Worm (Caenorhabditis elegans) whole organism, mixed stage, embryonic: Measurements from ENCODE around the gene srx-112.

Experiments
- M03D4.4 ChIP-seq: sonication (generic microtip); optimal IDR thresholded peaks from 2 replicates; lab custom pipeline; 2017; ENCODE audit warnings: mild to moderate bottlenecking, missing genetic modification characterization, missing compliant biosample characterization
- bed-3 ChIP-seq: fragments of 200-800 bp; sonication (Bioruptor generic); optimal IDR thresholded peaks from 3 replicates; lab custom pipeline; 2018; ENCODE audit warnings: mild to moderate bottlenecking, missing genetic modification characterization, moderate library complexity, missing compliant biosample characterization
- blmp-1 ChIP-seq: fragments of 150-350 bp; optimal IDR thresholded peaks from 2 replicates; lab custom pipeline; 2014; ENCODE audit warnings: missing biosample characterization, missing genetic modification characterization
- ceh-39 ChIP-seq: fragments of 150-350 bp; optimal IDR thresholded peaks from 2 replicates; lab custom pipeline; 2014; ENCODE audit warnings: missing biosample characterization, missing genetic modification characterization
- ceh-83 ChIP-seq: fragments of 200-800 bp; sonication (Bioruptor generic); optimal IDR thresholded peaks from 2 replicates; lab custom pipeline; 2018; ENCODE audit warnings: mild to moderate bottlenecking, missing genetic modification characterization, missing compliant biosample characterization
- ces-1 ChIP-seq: fragments of 150-350 bp; optimal IDR thresholded peaks from 2 replicates; lab custom pipeline; 2014; ENCODE audit warnings: missing biosample characterization, missing genetic modification reagents, missing genetic modification characterization
- drap-1 ChIP-seq: fragments of 200-800 bp; sonication (Bioruptor generic); optimal IDR thresholded peaks from 3 replicates; lab custom pipeline; 2018; ENCODE audit warnings: mild to moderate bottlenecking, missing genetic modification characterization, missing compliant biosample characterization
- elt-1 ChIP-seq: sonication (generic microtip); optimal IDR thresholded peaks from 2 replicates; lab custom pipeline; 2017; ENCODE audit warnings: missing genetic modification characterization, mild to moderate bottlenecking, missing compliant biosample characterization, antibody characterized with exemption, moderate library complexity, borderline replicate concordance; ENCODE audit not compliant: insufficient read depth
- elt-3 ChIP-seq: fragments of 150-350 bp; optimal IDR thresholded peaks from 2 replicates; lab custom pipeline; 2014; ENCODE audit warnings: missing biosample characterization, missing genetic modification characterization
- flh-1 ChIP-seq: fragments of 200-800 bp; sonication (Bioruptor generic); optimal IDR thresholded peaks from 2 replicates; lab custom pipeline; 2018; ENCODE audit warnings: mild to moderate bottlenecking, missing genetic modification characterization, moderate library complexity, missing compliant biosample characterization
- ham-2 ChIP-seq: fragments of 200-800 bp; sonication (Bioruptor generic); optimal IDR thresholded peaks from 2 replicates; lab custom pipeline; 2018; ENCODE audit warnings: mild to moderate bottlenecking, missing genetic modification characterization, missing compliant biosample characterization
- hlh-1 ChIP-seq: fragments of 150-350 bp; optimal IDR thresholded peaks from 2 replicates; lab custom pipeline; 2014; ENCODE audit warnings: missing biosample characterization, missing genetic modification reagents, missing genetic modification characterization
- lin-13 ChIP-seq: fragments of 150-350 bp; optimal IDR thresholded peaks from 2 replicates; lab custom pipeline; 2014; ENCODE audit warnings: missing biosample characterization, missing genetic modification characterization
- lin-32 ChIP-seq: fragments of 200-800 bp; sonication (Bioruptor generic); optimal IDR thresholded peaks from 2 replicates; lab custom pipeline; 2018; ENCODE audit warnings: mild to moderate bottlenecking, missing genetic modification characterization, missing compliant biosample characterization
- lsy-2 ChIP-seq: fragments of 150-350 bp; optimal IDR thresholded peaks from 2 replicates; lab custom pipeline; 2014; ENCODE audit warnings: missing biosample characterization, missing genetic modification characterization
- mab-5 ChIP-seq: fragments of 150-350 bp; optimal IDR thresholded peaks from 2 replicates; lab custom pipeline; 2014; ENCODE audit warnings: missing biosample characterization, missing genetic modification characterization
- mep-1 ChIP-seq: fragments of 150-350 bp; optimal IDR thresholded peaks from 2 replicates; lab custom pipeline; 2017; ENCODE audit warnings: missing biosample characterization, missing genetic modification reagents, missing genetic modification characterization, inconsistent platforms
- mls-2 ChIP-seq: sonication (generic microtip); optimal IDR thresholded peaks from 2 replicates; lab custom pipeline; 2016; ENCODE audit warnings: mild to moderate bottlenecking, missing genetic modification characterization, moderate library complexity, missing compliant biosample characterization
- nhr-12 ChIP-seq: fragments of 150-350 bp; optimal IDR thresholded peaks from 2 replicates; lab custom pipeline; 2014; ENCODE audit warnings: missing biosample characterization, missing genetic modification characterization
- nhr-2 ChIP-seq: fragments of 150-350 bp; optimal IDR thresholded peaks from 2 replicates; lab custom pipeline; 2014; ENCODE audit warnings: missing biosample characterization, missing genetic modification characterization
- nhr-237 ChIP-seq: fragments of 150-350 bp; optimal IDR thresholded peaks from 2 replicates; lab custom pipeline; 2014; ENCODE audit warnings: missing biosample characterization, missing genetic modification characterization
- nhr-28 ChIP-seq: fragments of 150-350 bp; optimal IDR thresholded peaks from 2 replicates; lab custom pipeline; 2014; ENCODE audit warnings: missing biosample characterization, missing genetic modification characterization
- nhr-76 ChIP-seq: sonication (generic microtip); optimal IDR thresholded peaks from 2 replicates; lab custom pipeline; 2017; ENCODE audit warnings: missing biosample characterization, missing genetic modification characterization
- pha-4 ChIP-seq: fragments of 150-350 bp; optimal IDR thresholded peaks from 2 replicates; lab custom pipeline; 2018; ENCODE audit warnings: missing biosample characterization, missing genetic modification reagents, missing genetic modification characterization
- sem-2 ChIP-seq: fragments of 200-800 bp; sonication (Bioruptor generic); optimal IDR thresholded peaks from 2 replicates; lab custom pipeline; 2018; ENCODE audit warnings: mild to moderate bottlenecking, missing genetic modification characterization, missing compliant biosample characterization
- snpc-4 ChIP-seq: fragments of 150-350 bp; optimal IDR thresholded peaks from 2 replicates; lab custom pipeline; 2014; ENCODE audit warnings: missing biosample characterization, missing genetic modification characterization
- sptf-1 ChIP-seq: sonication (generic microtip); optimal IDR thresholded peaks from 2 replicates; lab custom pipeline; 2017; ENCODE audit warnings: mild to moderate bottlenecking, missing genetic modification characterization, moderate library complexity, missing compliant biosample characterization
- tbx-8 ChIP-seq: fragments of 200-800 bp; sonication (Bioruptor generic); optimal IDR thresholded peaks from 2 replicates; lab custom pipeline; 2018; ENCODE audit warnings: mild to moderate bottlenecking, missing genetic modification characterization, moderate library complexity, missing compliant biosample characterization
- unc-120 ChIP-seq: sonication (generic microtip); optimal IDR thresholded peaks from 2 replicates; lab custom pipeline; 2017; ENCODE audit warnings: missing genetic modification characterization, missing compliant biosample characterization; ENCODE audit not compliant: poor library complexity, severe bottlenecking
- unc-39 ChIP-seq: fragments of 150-350 bp; optimal IDR thresholded peaks from 2 replicates; lab custom pipeline; 2014; ENCODE audit warnings: missing biosample characterization, missing genetic modification characterization
- unc-62 ChIP-seq: fragments of 150-350 bp; optimal IDR thresholded peaks from 2 replicates; lab custom pipeline; 2014; ENCODE audit warnings: missing biosample characterization, missing genetic modification reagents, missing genetic modification characterization
- zip-8 ChIP-seq: fragments of 150-350 bp; optimal IDR thresholded peaks from 2 replicates; lab custom pipeline; 2014; ENCODE audit warnings: missing biosample characterization, missing genetic modification characterization

srx-112 gene

DNA sequence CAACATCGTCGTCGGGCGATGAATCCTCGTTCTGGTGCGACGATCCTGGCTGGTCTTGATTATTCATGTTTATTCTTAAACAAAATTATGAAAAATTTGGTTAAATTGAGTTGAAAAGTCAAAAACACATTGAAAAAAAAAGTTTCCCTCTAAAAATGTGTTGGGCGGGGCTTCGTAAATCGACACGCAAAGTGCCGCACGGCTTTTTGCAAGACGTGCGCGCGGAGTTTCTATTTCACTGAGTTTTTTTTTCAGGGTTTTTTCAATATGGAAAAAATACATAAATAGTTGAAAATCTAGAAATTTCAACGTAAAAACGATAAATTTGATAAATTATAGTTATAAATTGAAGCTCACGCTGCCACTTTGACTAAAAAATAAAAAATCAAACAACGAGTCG lies 43.7 kb upstream of the srx-112 start, which contains the start of gene F54D10.5:
Gene F54D10.5, minus strand, starts transcription at position 74 of the 400 bp plus-strand sequence.
- TF ChIP-seq nhr-237 (tag; lab: Kevin White, UChicago) = peak; percentile 60
- peak; percentile 18 for TF ChIP-seq nhr-2 (tag; lab: Kevin White, UChicago)
- no peak for TF ChIP-seq ceh-39
- no peak for TF ChIP-seq nhr-76 (tag; lab: Kevin White, UChicago)
- TF ChIP-seq unc-62 (GFP tag; lab: Kevin White, UChicago) = no peak
- TF ChIP-seq unc-39 (tag; lab: Kevin White, UChicago) = no peak
- TF ChIP-seq ces-1 (GFP tag; lab: Kevin White, UChicago) = no peak
- TF ChIP-seq unc-120 (tag; lab: Kevin White, UChicago) = no peak
- TF ChIP-seq lsy-2 (tag; lab: Kevin White, UChicago) = peak; percentile 58
- TF ChIP-seq zip-8 = no peak
- TF ChIP-seq pha-4 (tag; lab: Kevin White, UChicago) = no peak
- peak; percentile 40 for TF ChIP-seq mab-5 (tag; lab: Kevin White, UChicago)
- TF ChIP-seq nhr-28 (tag; lab: Kevin White, UChicago) = no peak
- peak; percentile 30 for TF ChIP-seq lin-13
- TF ChIP-seq ham-2 (GFP tag; lab: Kevin White, UChicago) = no peak
- peak; percentile 91 for TF ChIP-seq mep-1 (tag; lab: Kevin White, UChicago)
- TF ChIP-seq sptf-1 (tag; lab: Kevin White, UChicago) = peak; percentile 43
- peak; percentile 52 for TF ChIP-seq hlh-1 (tag; lab: Kevin White, UChicago)
- TF ChIP-seq ceh-83 (GFP tag; lab: Kevin White, UChicago) = no peak

DNA sequence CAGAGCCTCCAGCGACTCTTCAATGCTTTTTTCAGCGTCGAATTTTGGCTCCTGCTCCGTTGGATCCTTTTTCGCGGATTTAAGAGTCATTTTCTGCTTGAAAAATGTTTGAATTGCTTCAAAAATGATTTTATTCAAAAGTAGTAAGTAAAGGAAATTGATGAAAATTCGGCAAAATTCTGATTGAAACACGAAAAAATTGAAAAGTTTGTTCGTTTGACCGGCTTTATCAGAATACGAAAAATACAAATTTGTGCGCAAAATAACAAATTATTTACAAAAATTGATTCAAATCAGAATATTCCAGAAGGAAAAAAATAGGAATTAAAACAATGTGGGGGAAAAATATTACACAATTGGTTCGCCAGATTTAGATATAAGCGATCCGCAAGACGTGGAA lies 42.6 kb upstream of the srx-112 start, which contains the start of gene F54D10.4:
Gene F54D10.4, minus strand, starts transcription at position 101 of the 400 bp plus-strand sequence.
- TF ChIP-seq ces-1 (GFP tag; lab: Kevin White, UChicago) = no peak
- no peak for TF ChIP-seq blmp-1
- TF ChIP-seq M03D4.4 (tag; lab: Kevin White, UChicago) = no peak
- TF ChIP-seq drap-1 (GFP tag; lab: Kevin White, UChicago) = no peak
- no peak for TF ChIP-seq nhr-237 (tag; lab: Kevin White, UChicago)
- TF ChIP-seq lin-13 = no peak
- no peak for TF ChIP-seq lin-32 (GFP tag; lab: Kevin White, UChicago)
- no peak for TF ChIP-seq nhr-28 (tag; lab: Kevin White, UChicago)
- TF ChIP-seq tbx-8 (GFP tag; lab: Kevin White, UChicago) = no peak
- no peak for TF ChIP-seq nhr-12
- TF ChIP-seq ham-2 (GFP tag; lab: Kevin White, UChicago) = no peak
- no peak for TF ChIP-seq nhr-76 (tag; lab: Kevin White, UChicago)
- TF ChIP-seq mab-5 (tag; lab: Kevin White, UChicago) = no peak
- no peak for TF ChIP-seq unc-39 (tag; lab: Kevin White, UChicago)
- TF ChIP-seq snpc-4 = no peak

DNA sequence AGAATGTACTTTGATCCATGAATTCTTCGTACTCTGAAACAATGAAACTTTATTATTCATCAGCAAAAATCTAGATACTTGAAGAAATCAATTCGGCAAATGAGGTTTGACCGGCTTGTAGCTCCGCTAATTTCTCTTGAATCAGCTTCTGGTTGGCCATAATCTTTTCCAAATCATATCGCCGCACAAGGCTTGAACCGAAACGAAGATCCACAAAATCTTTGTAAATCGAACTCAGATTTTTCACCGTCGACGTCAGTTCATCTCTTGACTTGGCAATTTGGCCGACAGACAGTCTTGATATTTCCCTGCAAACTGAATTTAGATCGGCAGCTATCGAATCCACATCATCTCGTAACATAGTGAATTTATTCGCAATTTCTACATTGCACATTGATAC lies 41.1 kb upstream of the srx-112 start:
- TF ChIP-seq lin-32 (GFP tag; lab: Kevin White, UChicago) = no peak
- TF ChIP-seq blmp-1 = no peak
- TF ChIP-seq mab-5 (tag; lab: Kevin White, UChicago) = no peak
- no peak for TF ChIP-seq sem-2
- TF ChIP-seq flh-1 = no peak
- TF ChIP-seq nhr-2 (tag; lab: Kevin White, UChicago) = no peak
- no peak for TF ChIP-seq nhr-237 (tag; lab: Kevin White, UChicago)
- no peak for TF ChIP-seq elt-1 (tag; lab: Kevin White, UChicago)
- no peak for TF ChIP-seq nhr-12
- no peak for TF ChIP-seq pha-4 (tag; lab: Kevin White, UChicago)
- no peak for TF ChIP-seq ces-1 (GFP tag; lab: Kevin White, UChicago)
- TF ChIP-seq snpc-4 = no peak
- TF ChIP-seq sptf-1 (tag; lab: Kevin White, UChicago) = no peak
- no peak for TF ChIP-seq mep-1 (tag; lab: Kevin White, UChicago)
- TF ChIP-seq elt-3 (tag; lab: Kevin White, UChicago) = no peak
- TF ChIP-seq lsy-2 (tag; lab: Kevin White, UChicago) = no peak
- TF ChIP-seq mls-2 (tag; lab: Kevin White, UChicago) = no peak
- TF ChIP-seq, all 35 proteins: peak for 0

DNA sequence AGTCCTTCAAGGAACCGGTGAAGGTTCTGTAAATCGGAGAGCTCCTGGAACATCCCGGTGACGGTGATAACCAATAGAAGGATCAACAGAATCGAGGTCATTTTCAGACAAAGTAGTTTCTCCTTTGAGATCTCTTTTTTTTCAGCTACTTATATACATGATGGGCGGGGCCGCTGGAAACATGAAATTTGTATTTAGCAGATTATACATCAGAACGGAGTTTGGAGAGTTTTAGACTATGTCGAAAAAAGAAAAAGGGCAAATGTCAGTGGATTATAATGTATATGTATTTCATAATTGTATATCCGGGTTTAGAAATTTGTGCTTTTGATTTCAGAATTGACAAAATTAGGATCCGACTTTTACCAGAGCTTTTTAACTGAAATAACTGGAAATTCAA lies 38.8 kb upstream of the srx-112 start, which contains the start of gene ins-32:
Gene ins-32, minus strand, starts transcription at position 101 of the 400 bp plus-strand sequence.
- TF ChIP-seq hlh-1 (tag; lab: Kevin White, UChicago) (no peak), elt-3 (tag; lab: Kevin White, UChicago) (no peak), unc-62 (GFP tag; lab: Kevin White, UChicago) (no peak), zip-8 (no peak), ham-2 (GFP tag; lab: Kevin White, UChicago) (no peak), ceh-83 (GFP tag; lab: Kevin White, UChicago) (no peak), unc-39 (tag; lab: Kevin White, UChicago) (no peak), lin-32 (GFP tag; lab: Kevin White, UChicago) (no peak), ceh-39 (no peak), mab-5 (tag; lab: Kevin White, UChicago) (no peak), bed-3 (GFP tag; lab: Kevin White, UChicago) (no peak), tbx-8 (GFP tag; lab: Kevin White, UChicago) (no peak), nhr-12 (no peak), mls-2 (tag; lab: Kevin White, UChicago) (no peak), snpc-4 (no peak), elt-1 (tag; lab: Kevin White, UChicago) (no peak)
- TF ChIP-seq, all 35 proteins: peak for 0
